Worm (Caenorhabditis elegans) whole organism, early embryonic: ENCODE results near the gene lron-15.

ENCODE experiments used
- B0310.2 ChIP-seq: sonication (generic microtip); optimal IDR thresholded peaks from 2 replicates; lab custom pipeline; 2016; ENCODE audit warnings: mild to moderate bottlenecking, missing genetic modification characterization, missing compliant biosample characterization
- F13C5.2 ChIP-seq: sonication (generic microtip); optimal IDR thresholded peaks from 2 replicates; lab custom pipeline; 2017; ENCODE audit warnings: mild to moderate bottlenecking, missing genetic modification characterization, inconsistent platforms, missing compliant biosample characterization
- aly-1 ChIP-seq: sonication (generic microtip); optimal IDR thresholded peaks from 2 replicates; lab custom pipeline; 2016; ENCODE audit warnings: missing genetic modification characterization, missing compliant biosample characterization
- ama-1 ChIP-seq: fragments of 150-350 bp; optimal IDR thresholded peaks from 2 replicates; lab custom pipeline; 2014
- ceh-13 ChIP-seq: fragments of 200-800 bp; sonication (Bioruptor generic); optimal IDR thresholded peaks from 2 replicates; lab custom pipeline; 2018; ENCODE audit warnings: mild to moderate bottlenecking, missing genetic modification characterization, missing compliant biosample characterization
- ceh-36 ChIP-seq: sonication (generic microtip); optimal IDR thresholded peaks from 2 replicates; lab custom pipeline; 2016; ENCODE audit warnings: missing genetic modification characterization, inconsistent platforms, missing compliant biosample characterization
- ets-7 ChIP-seq: sonication (generic microtip); optimal IDR thresholded peaks from 2 replicates; lab custom pipeline; 2016; ENCODE audit warnings: missing genotype, missing genetic modification characterization, missing compliant biosample characterization
- flt-1 ChIP-seq: fragments of 200-800 bp; sonication (Bioruptor generic); IDR thresholded peaks from 2 replicates; pipeline ENCODE4 v1.3.6; 2022; ENCODE audit warnings: missing genetic modification characterization, missing compliant biosample characterization
- hmbx-1 ChIP-seq: sonication (generic microtip); optimal IDR thresholded peaks from 2 replicates; lab custom pipeline; 2016; ENCODE audit warnings: mild to moderate bottlenecking, missing genetic modification characterization, missing compliant biosample characterization
- hmg-4 ChIP-seq: fragments of 200-800 bp; sonication (Bioruptor generic); optimal IDR thresholded peaks from 2 replicates; lab custom pipeline; 2018; ENCODE audit warnings: mild to moderate bottlenecking, missing genetic modification characterization, missing compliant biosample characterization
- hnd-1 ChIP-seq: sonication (generic microtip); optimal IDR thresholded peaks from 2 replicates; lab custom pipeline; 2016; ENCODE audit warnings: missing genetic modification characterization, missing compliant biosample characterization
- pes-1 ChIP-seq: fragments of 200-800 bp; sonication (Bioruptor generic); IDR thresholded peaks from 2 replicates; pipeline ENCODE4 v1.3.6; 2022; ENCODE audit warnings: missing genetic modification reagents, missing genetic modification characterization, missing compliant biosample characterization
- scrt-1 ChIP-seq: fragments of 200-800 bp; sonication (Bioruptor generic); IDR thresholded peaks from 2 replicates; pipeline ENCODE4 v1.3.6; 2022; ENCODE audit warnings: missing genetic modification characterization, missing compliant biosample characterization
- sea-1 ChIP-seq: fragments of 200-800 bp; sonication (Bioruptor generic); conservative IDR thresholded peaks from 2 replicates; pipeline ENCODE4 v1.3.6; 2022; ENCODE audit warnings: missing genetic modification characterization, missing compliant biosample characterization
- tbx-11 ChIP-seq: fragments of 200-800 bp; sonication (Bioruptor generic); IDR thresholded peaks from 2 replicates; pipeline ENCODE4 v1.3.6; 2022; ENCODE audit warnings: missing genetic modification characterization, missing compliant biosample characterization
- tbx-37 ChIP-seq: fragments of 200-800 bp; sonication (Bioruptor generic); conservative IDR thresholded peaks from 2 replicates; pipeline ENCODE4 v1.3.6; 2022; ENCODE audit warnings: missing genetic modification reagents, missing genetic modification characterization, missing compliant biosample characterization
- tra-4 ChIP-seq: sonication (generic microtip); optimal IDR thresholded peaks from 2 replicates; lab custom pipeline; 2017; ENCODE audit warnings: missing genetic modification characterization, missing compliant biosample characterization

lron-15 gene

DNA sequence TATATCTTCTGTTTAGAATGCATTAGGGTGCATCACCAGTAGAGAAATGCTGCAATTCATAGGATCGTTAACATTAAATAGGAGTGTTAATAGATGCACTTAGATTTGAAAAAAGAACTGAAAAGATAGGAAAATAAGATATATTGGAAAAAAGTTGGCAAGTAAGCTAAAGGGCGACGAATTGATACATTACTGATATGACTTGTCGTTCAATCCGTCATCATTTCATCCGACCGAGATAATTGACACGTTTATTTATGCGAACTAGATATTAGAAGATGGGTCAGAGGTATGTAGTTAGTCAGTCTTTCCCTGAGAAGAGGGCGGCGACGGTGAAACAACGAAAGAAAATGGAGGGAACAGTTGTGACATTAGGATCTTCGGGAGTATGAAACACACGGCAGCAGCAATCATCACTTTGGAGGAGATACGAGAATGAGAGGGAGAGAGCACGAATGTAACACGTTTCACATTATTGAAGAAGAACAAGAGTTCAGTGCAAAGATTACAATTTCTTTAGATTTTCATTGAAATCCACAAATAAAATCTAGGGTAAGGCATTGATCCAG is at the start of gene lron-15:
TSS of gene lron-15 (minus strand) at position 51 of the 569 bp plus-strand sequence.
- TF ChIP-seq ceh-13 (GFP tag; lab: Kevin White, UChicago) (no peak), hnd-1 (tag; lab: Kevin White, UChicago) (no peak), aly-1 (tag; lab: Kevin White, UChicago) (no peak), scrt-1 (GFP tag; lab: Robert Waterston, UW) (no peak), pes-1 (GFP tag; lab: Robert Waterston, UW) (no peak), tbx-11 (GFP tag; lab: Robert Waterston, UW) (no peak), hmg-4 (GFP tag; lab: Kevin White, UChicago) (no peak), tra-4 (tag; lab: Kevin White, UChicago) (no peak)

DNA sequence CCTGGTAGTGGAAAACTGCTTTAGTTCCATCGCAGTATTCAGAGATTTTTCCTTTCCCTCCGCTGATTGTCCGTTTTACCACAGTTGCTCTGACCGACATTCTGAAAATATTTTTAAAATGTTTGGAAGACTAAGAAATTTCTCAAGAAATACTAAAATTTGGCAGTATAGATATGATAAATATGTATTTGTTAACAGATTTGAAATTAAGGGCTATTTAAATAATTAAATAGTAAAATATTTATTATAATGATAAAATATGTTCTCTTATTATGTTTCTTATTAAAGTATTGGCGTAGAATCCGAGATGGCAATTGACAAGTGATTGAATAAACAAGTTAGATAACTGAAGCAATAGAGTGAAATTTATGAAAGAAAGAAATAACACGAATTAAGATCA is 49.5 kb upstream of the lron-15 start, which contains the start of gene aipr-1:
TSS of gene aipr-1 (minus strand) at position 101 of the 400 bp plus-strand sequence.
- TF ChIP-seq aly-1 (tag; lab: Kevin White, UChicago) (no peak), tbx-37 (GFP tag; lab: Robert Waterston, UW) (no peak), hmbx-1 (tag; lab: Kevin White, UChicago) (no peak), hnd-1 (tag; lab: Kevin White, UChicago) (no peak), pes-1 (GFP tag; lab: Robert Waterston, UW) (no peak), sea-1 (GFP tag; lab: Robert Waterston, UW) (no peak), scrt-1 (GFP tag; lab: Robert Waterston, UW) (no peak), ama-1 (no peak), flt-1 (GFP tag; lab: Robert Waterston, UW) (no peak), tra-4 (tag; lab: Kevin White, UChicago) (no peak), ceh-36 (tag; lab: Kevin White, UChicago) (no peak), F13C5.2 (tag; lab: Kevin White, UChicago) (no peak)

DNA sequence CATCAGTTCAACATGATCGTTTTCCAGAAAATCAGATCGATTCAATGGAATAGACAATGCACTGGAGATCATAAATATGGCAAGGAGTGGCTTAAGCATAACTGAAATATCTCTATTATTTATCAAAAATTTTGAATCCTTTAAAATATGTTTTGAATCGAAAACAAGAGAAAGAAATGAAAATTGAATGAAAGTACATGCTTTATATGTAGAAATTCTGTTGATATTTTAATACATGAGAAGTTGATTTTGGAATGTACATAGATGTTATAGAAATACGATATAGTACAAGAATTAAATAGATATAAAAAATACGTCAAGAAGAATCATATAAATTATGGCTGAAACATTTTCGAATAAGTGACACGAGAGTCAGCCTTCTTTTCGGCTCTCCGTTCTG is 47.6 kb upstream of the lron-15 start, which contains the start of gene C56C10.9:
TSS of gene C56C10.9 (minus strand) at position 101 of the 400 bp plus-strand sequence.
- TF ChIP-seq pes-1 (GFP tag; lab: Robert Waterston, UW) (no peak), ama-1 (no peak), sea-1 (GFP tag; lab: Robert Waterston, UW) (no peak), ceh-13 (GFP tag; lab: Kevin White, UChicago) (no peak), scrt-1 (GFP tag; lab: Robert Waterston, UW) (no peak), ets-7 (no peak), tbx-37 (GFP tag; lab: Robert Waterston, UW) (no peak), F13C5.2 (tag; lab: Kevin White, UChicago) (no peak), hnd-1 (tag; lab: Kevin White, UChicago) (no peak), aly-1 (tag; lab: Kevin White, UChicago) (no peak), hmbx-1 (tag; lab: Kevin White, UChicago) (no peak), tbx-11 (GFP tag; lab: Robert Waterston, UW) (no peak), ceh-36 (tag; lab: Kevin White, UChicago) (no peak), hmg-4 (GFP tag; lab: Kevin White, UChicago) (no peak), flt-1 (GFP tag; lab: Robert Waterston, UW) (no peak)

DNA sequence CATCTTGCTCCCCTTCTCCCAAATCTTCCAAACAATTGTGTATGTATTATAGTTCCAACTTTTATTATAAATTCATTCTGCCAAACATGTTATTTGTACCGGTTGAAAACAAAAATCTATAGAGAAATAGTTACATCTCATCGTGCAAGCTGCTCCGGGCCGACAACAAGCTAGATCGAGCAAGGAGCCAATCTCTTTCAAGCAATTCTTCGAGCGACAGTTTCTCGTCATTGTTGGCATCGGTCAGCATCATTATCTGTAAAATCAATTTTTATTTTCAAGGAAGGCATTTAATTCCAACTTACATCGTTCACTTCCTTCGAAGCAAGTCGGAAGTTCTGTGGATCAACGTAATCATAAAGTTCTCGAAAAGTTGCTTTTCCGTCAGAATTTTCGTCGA is 46.3 kb upstream of the lron-15 start:
- no peak for TF ChIP-seq sea-1 (GFP tag; lab: Robert Waterston, UW)
- no peak for TF ChIP-seq hnd-1 (tag; lab: Kevin White, UChicago)
- no peak for TF ChIP-seq ets-7
- no peak for TF ChIP-seq hmbx-1 (tag; lab: Kevin White, UChicago)
- TF ChIP-seq aly-1 (tag; lab: Kevin White, UChicago): no peak
- no peak for TF ChIP-seq tbx-37 (GFP tag; lab: Robert Waterston, UW)
- TF ChIP-seq tra-4 (tag; lab: Kevin White, UChicago): no peak
- no peak for TF ChIP-seq ceh-13 (GFP tag; lab: Kevin White, UChicago)
- no peak for TF ChIP-seq flt-1 (GFP tag; lab: Robert Waterston, UW)
- TF ChIP-seq ama-1: no peak
- TF ChIP-seq ceh-36 (tag; lab: Kevin White, UChicago): no peak
- TF ChIP-seq B0310.2: no peak
- TF ChIP-seq hmg-4 (GFP tag; lab: Kevin White, UChicago): no peak
- no peak for TF ChIP-seq F13C5.2 (tag; lab: Kevin White, UChicago)
- no peak for TF ChIP-seq pes-1 (GFP tag; lab: Robert Waterston, UW)
- no peak for TF ChIP-seq tbx-11 (GFP tag; lab: Robert Waterston, UW)
- no peak for TF ChIP-seq scrt-1 (GFP tag; lab: Robert Waterston, UW)

DNA sequence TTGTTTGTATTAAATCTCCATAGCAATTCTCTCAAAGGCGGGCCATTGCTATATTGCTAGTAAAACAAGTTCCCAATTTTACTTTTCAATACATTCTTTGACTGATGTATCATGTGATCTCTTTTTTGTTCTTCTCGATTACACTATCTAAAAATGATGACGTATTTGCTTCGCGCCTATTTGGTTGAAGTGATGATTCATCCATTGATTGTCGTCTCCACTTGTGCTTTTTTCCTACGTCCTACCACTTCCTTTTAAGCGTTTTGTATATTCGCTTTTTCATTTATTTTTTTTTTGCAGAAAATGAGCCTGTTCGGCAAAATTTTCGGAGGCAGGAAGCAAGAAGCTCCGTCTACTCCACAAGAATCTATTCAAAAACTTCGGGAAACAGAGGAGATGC is 44.7 kb upstream of the lron-15 start, which contains the start of gene vps-32.1:
TSS of gene vps-32.1 (plus strand) at position 301 of the 400 bp plus-strand sequence.
- TF ChIP-seq tra-4 (tag; lab: Kevin White, UChicago) (no peak), scrt-1 (GFP tag; lab: Robert Waterston, UW) (no peak), sea-1 (GFP tag; lab: Robert Waterston, UW) (no peak), hmbx-1 (tag; lab: Kevin White, UChicago) (no peak), F13C5.2 (tag; lab: Kevin White, UChicago) (no peak), ceh-36 (tag; lab: Kevin White, UChicago) (no peak), pes-1 (GFP tag; lab: Robert Waterston, UW) (no peak), flt-1 (GFP tag; lab: Robert Waterston, UW) (no peak)

DNA sequence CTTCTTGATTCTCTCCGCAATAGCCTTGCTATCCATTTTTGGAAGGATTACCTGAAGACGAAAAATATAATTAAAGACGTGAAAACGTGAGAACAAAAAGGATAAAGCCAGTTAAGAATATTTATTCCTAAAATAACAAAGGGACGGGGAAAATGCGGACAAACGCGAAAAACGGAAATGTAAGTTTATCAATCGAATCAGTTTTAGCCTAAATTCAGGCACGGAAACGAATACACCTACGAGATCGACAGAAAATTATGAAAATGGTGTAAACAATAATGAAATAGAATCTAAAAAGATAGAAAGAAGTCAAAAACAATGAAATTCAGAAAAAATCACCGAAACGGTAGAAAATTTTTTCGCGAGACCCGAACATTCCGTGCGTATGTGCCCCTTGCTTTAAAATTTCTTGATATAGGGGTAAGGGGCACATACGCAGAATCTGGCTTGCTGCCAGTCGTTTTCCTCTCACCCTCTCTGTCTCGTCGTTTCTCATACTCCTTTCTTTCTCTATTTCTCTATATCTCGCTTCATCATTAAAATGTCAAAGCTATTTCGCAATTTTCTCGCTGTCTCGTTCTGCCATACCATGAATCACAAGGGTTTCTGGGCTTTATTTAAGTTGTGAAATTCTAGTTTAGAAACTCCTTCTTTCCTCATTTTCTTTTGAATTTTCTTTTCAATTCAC is 44.1 kb upstream of the lron-15 start, which contains the start of gene icd-1:
TSS of gene icd-1 (minus strand) at position 51 of the 688 bp plus-strand sequence.
- TF ChIP-seq ceh-36 (tag; lab: Kevin White, UChicago): no peak
- TF ChIP-seq hnd-1 (tag; lab: Kevin White, UChicago): no peak
- no peak for TF ChIP-seq pes-1 (GFP tag; lab: Robert Waterston, UW)
- TF ChIP-seq hmg-4 (GFP tag; lab: Kevin White, UChicago): peak; percentile 1
- TF ChIP-seq ceh-13 (GFP tag; lab: Kevin White, UChicago): no peak
- TF ChIP-seq tbx-11 (GFP tag; lab: Robert Waterston, UW): no peak
- TF ChIP-seq flt-1 (GFP tag; lab: Robert Waterston, UW): no peak
- TF ChIP-seq sea-1 (GFP tag; lab: Robert Waterston, UW): no peak
- TF ChIP-seq B0310.2: no peak
- no peak for TF ChIP-seq tbx-37 (GFP tag; lab: Robert Waterston, UW)
- TF ChIP-seq ets-7: peak; percentile 25
- TF ChIP-seq aly-1 (tag; lab: Kevin White, UChicago): no peak
- TF ChIP-seq tra-4 (tag; lab: Kevin White, UChicago): no peak
- no peak for TF ChIP-seq scrt-1 (GFP tag; lab: Robert Waterston, UW)
- no peak for TF ChIP-seq hmbx-1 (tag; lab: Kevin White, UChicago)
- no peak for TF ChIP-seq ama-1
- peak; percentile 72 for TF ChIP-seq F13C5.2 (tag; lab: Kevin White, UChicago)
